Worm (Caenorhabditis elegans) whole organism, early embryonic: ENCODE measurements around the gene srd-33.

ENCODE experiments used
- B0310.2 ChIP-seq: sonication (generic microtip); optimal IDR thresholded peaks from 2 replicates; lab custom pipeline; 2016; ENCODE audit warnings: mild to moderate bottlenecking, missing genetic modification characterization, missing compliant biosample characterization
- F13C5.2 ChIP-seq: sonication (generic microtip); optimal IDR thresholded peaks from 2 replicates; lab custom pipeline; 2017; ENCODE audit warnings: mild to moderate bottlenecking, missing genetic modification characterization, inconsistent platforms, missing compliant biosample characterization
- aly-1 ChIP-seq: sonication (generic microtip); optimal IDR thresholded peaks from 2 replicates; lab custom pipeline; 2016; ENCODE audit warnings: missing genetic modification characterization, missing compliant biosample characterization
- ama-1 ChIP-seq: fragments of 150-350 bp; optimal IDR thresholded peaks from 2 replicates; lab custom pipeline; 2014
- ceh-13 ChIP-seq: fragments of 200-800 bp; sonication (Bioruptor generic); optimal IDR thresholded peaks from 2 replicates; lab custom pipeline; 2018; ENCODE audit warnings: mild to moderate bottlenecking, missing genetic modification characterization, missing compliant biosample characterization
- ceh-36 ChIP-seq: sonication (generic microtip); optimal IDR thresholded peaks from 2 replicates; lab custom pipeline; 2016; ENCODE audit warnings: missing genetic modification characterization, inconsistent platforms, missing compliant biosample characterization
- ets-7 ChIP-seq: sonication (generic microtip); optimal IDR thresholded peaks from 2 replicates; lab custom pipeline; 2016; ENCODE audit warnings: missing genotype, missing genetic modification characterization, missing compliant biosample characterization
- flt-1 ChIP-seq: fragments of 200-800 bp; sonication (Bioruptor generic); IDR thresholded peaks from 2 replicates; pipeline ENCODE4 v1.3.6; 2022; ENCODE audit warnings: missing genetic modification characterization, missing compliant biosample characterization
- hmbx-1 ChIP-seq: sonication (generic microtip); optimal IDR thresholded peaks from 2 replicates; lab custom pipeline; 2016; ENCODE audit warnings: mild to moderate bottlenecking, missing genetic modification characterization, missing compliant biosample characterization
- hmg-4 ChIP-seq: fragments of 200-800 bp; sonication (Bioruptor generic); optimal IDR thresholded peaks from 2 replicates; lab custom pipeline; 2018; ENCODE audit warnings: mild to moderate bottlenecking, missing genetic modification characterization, missing compliant biosample characterization
- sea-1 ChIP-seq: fragments of 200-800 bp; sonication (Bioruptor generic); conservative IDR thresholded peaks from 2 replicates; pipeline ENCODE4 v1.3.6; 2022; ENCODE audit warnings: missing genetic modification characterization, missing compliant biosample characterization
- tbx-11 ChIP-seq: fragments of 200-800 bp; sonication (Bioruptor generic); IDR thresholded peaks from 2 replicates; pipeline ENCODE4 v1.3.6; 2022; ENCODE audit warnings: missing genetic modification characterization, missing compliant biosample characterization
- tra-4 ChIP-seq: sonication (generic microtip); optimal IDR thresholded peaks from 2 replicates; lab custom pipeline; 2017; ENCODE audit warnings: missing genetic modification characterization, missing compliant biosample characterization

- TF ChIP-seq hmg-4 (GFP tag; lab: Kevin White, UChicago) (peak; percentile 25), ama-1 (lab: Kevin White, UChicago) (no peak), aly-1 (tag; lab: Kevin White, UChicago) (no peak), tbx-11 (GFP tag; lab: Robert Waterston, UW) (no peak), F13C5.2 (tag; lab: Kevin White, UChicago) (peak; percentile 57), B0310.2 (tag; lab: Kevin White, UChicago) (no peak), tra-4 (tag; lab: Kevin White, UChicago) (no peak), ets-7 (no peak), hmbx-1 (tag; lab: Kevin White, UChicago) (no peak), ceh-13 (GFP tag; lab: Kevin White, UChicago) (no peak), flt-1 (GFP tag; lab: Robert Waterston, UW) (0 out of 2 replicates have a peak, but pooled peaks have one; percentile 7), ceh-36 (tag; lab: Kevin White, UChicago) (no peak), sea-1 (GFP tag; lab: Robert Waterston, UW) (no peak)
Observed at ce11 chrV:4826710-4827380, 45.2 kb upstream of the srd-33 start, which contains the start of the genes hsp-6 and C37H5.5.
